Worm (Caenorhabditis elegans) whole organism, L4 larva: ENCODE data around the gene ttr-31.

ENCODE experiments used
- F26F4.8 ChIP-seq: fragments of 200-800 bp; sonication (Bioruptor generic); conservative IDR thresholded peaks from 2 replicates; pipeline ENCODE4 v1.3.6; 2022; ENCODE audit warnings: missing genetic modification characterization, missing compliant biosample characterization
- F37D6.2 ChIP-seq: sonication (generic microtip); optimal IDR thresholded peaks from 2 replicates; lab custom pipeline; 2016; ENCODE audit warnings: mild to moderate bottlenecking, missing genetic modification characterization, missing compliant biosample characterization
- F49E8.2 ChIP-seq: sonication (generic microtip); optimal IDR thresholded peaks from 2 replicates; lab custom pipeline; 2016; ENCODE audit warnings: missing compliant biosample characterization, mild to moderate bottlenecking, missing genetic modification characterization, borderline replicate concordance
- Y105C5A.15 ChIP-seq: fragments of 200-800 bp; sonication (Bioruptor generic); IDR thresholded peaks from 2 replicates; pipeline ENCODE4 v1.3.6; 2022; ENCODE audit warnings: missing genetic modification characterization, missing compliant biosample characterization
- Y75B8A.6 ChIP-seq: fragments of 200-800 bp; sonication (Bioruptor generic); IDR thresholded peaks from 2 replicates; pipeline ENCODE4 v1.3.6; 2022; ENCODE audit warnings: missing genetic modification reagents, missing genetic modification characterization, missing compliant biosample characterization
- attf-4 ChIP-seq: sonication (generic microtip); optimal IDR thresholded peaks from 3 replicates; lab custom pipeline; 2017; ENCODE audit warnings: missing biosample characterization, missing genetic modification characterization
- ceh-20 ChIP-seq: fragments of 200-800 bp; sonication (Bioruptor generic); IDR thresholded peaks from 2 replicates; pipeline ENCODE4 v1.3.6; 2022; ENCODE audit warnings: missing genetic modification reagents, missing genetic modification characterization, missing compliant biosample characterization
- ceh-32 ChIP-seq: sonication (generic microtip); optimal IDR thresholded peaks from 2 replicates; lab custom pipeline; 2016; ENCODE audit warnings: mild to moderate bottlenecking, missing genetic modification characterization, missing compliant biosample characterization; ENCODE audit not compliant: poor library complexity
- ceh-44 ChIP-seq: fragments of 200-800 bp; sonication (Bioruptor generic); IDR thresholded peaks from 2 replicates; pipeline ENCODE4 v1.3.6; 2022; ENCODE audit warnings: missing genetic modification reagents, missing genetic modification characterization, missing compliant biosample characterization
- ceh-62 ChIP-seq: sonication (generic microtip); optimal IDR thresholded peaks from 2 replicates; lab custom pipeline; 2017; ENCODE audit warnings: missing biosample characterization, missing genetic modification characterization
- cey-2 ChIP-seq: sonication (generic microtip); optimal IDR thresholded peaks from 3 replicates; lab custom pipeline; 2017; ENCODE audit warnings: missing genetic modification characterization, mild to moderate bottlenecking, missing compliant biosample characterization, antibody characterized with exemption, borderline replicate concordance; ENCODE audit not compliant: insufficient read depth
- daf-12 ChIP-seq: fragments of 150-350 bp; optimal IDR thresholded peaks from 2 replicates; lab custom pipeline; 2014; ENCODE audit warnings: missing biosample characterization, missing genetic modification reagents, missing genetic modification characterization
- daf-16 ChIP-seq, 3 experiments: sonication (generic microtip); optimal IDR thresholded peaks; 2 replicates each; lab custom pipeline; 2016 to 2017; ENCODE audit warnings: missing genetic modification characterization in 3 of 3, missing genetic modification reagents in 3 of 3, mild to moderate bottlenecking in 2 of 3, missing compliant biosample characterization in 2 of 3, missing biosample characterization in 1 of 3, moderate library complexity in 1 of 3
- daf-19 ChIP-seq: fragments of 200-800 bp; sonication (Bioruptor generic); conservative IDR thresholded peaks from 2 replicates; pipeline ENCODE4 v1.3.6; 2022; ENCODE audit warnings: missing genetic modification characterization, missing compliant biosample characterization
- dmd-8 ChIP-seq: fragments of 200-800 bp; sonication (Bioruptor generic); IDR thresholded peaks from 2 replicates; pipeline ENCODE4 v1.3.6; 2022; ENCODE audit warnings: missing genetic modification characterization, missing compliant biosample characterization
- duxl-1 ChIP-seq: sonication (generic microtip); optimal IDR thresholded peaks from 2 replicates; lab custom pipeline; 2016; ENCODE audit warnings: mild to moderate bottlenecking, missing genetic modification characterization, moderate library complexity, missing compliant biosample characterization; ENCODE audit not compliant: poor library complexity
- egl-27 ChIP-seq: sonication (generic microtip); optimal IDR thresholded peaks from 3 replicates; lab custom pipeline; 2017; ENCODE audit warnings: missing biosample characterization, missing genetic modification reagents, missing genetic modification characterization
- gei-8 ChIP-seq: fragments of 200-800 bp; sonication (Bioruptor generic); optimal IDR thresholded peaks from 2 replicates; lab custom pipeline; 2018; ENCODE audit warnings: mild to moderate bottlenecking, missing genetic modification characterization, missing compliant biosample characterization
- hlh-30 ChIP-seq: sonication (generic microtip); optimal IDR thresholded peaks from 2 replicates; lab custom pipeline; 2017; ENCODE audit warnings: antibody characterized with exemption, mild to moderate bottlenecking, missing genetic modification characterization, missing compliant biosample characterization; ENCODE audit not compliant: insufficient read depth
- lim-7 ChIP-seq: fragments of 200-800 bp; sonication (Bioruptor generic); IDR thresholded peaks from 2 replicates; pipeline ENCODE4 v1.3.6; 2022; ENCODE audit warnings: missing genetic modification characterization, missing compliant biosample characterization
- lin-1 ChIP-seq: fragments of 200-800 bp; sonication (Bioruptor generic); IDR thresholded peaks from 2 replicates; pipeline ENCODE4 v1.3.6; 2022; ENCODE audit warnings: missing genetic modification reagents, missing genetic modification characterization, missing compliant biosample characterization
- lin-13 ChIP-seq: fragments of 150-350 bp; optimal IDR thresholded peaks from 2 replicates; lab custom pipeline; 2014; ENCODE audit warnings: missing biosample characterization, missing genetic modification reagents, missing genetic modification characterization
- lin-29 ChIP-seq: fragments of 200-800 bp; sonication (Bioruptor generic); IDR thresholded peaks from 2 replicates; pipeline ENCODE4 v1.3.6; 2022; ENCODE audit warnings: missing genetic modification reagents, missing genetic modification characterization, missing compliant biosample characterization
- lir-3 ChIP-seq: sonication (generic microtip); optimal IDR thresholded peaks from 2 replicates; lab custom pipeline; 2016; ENCODE audit warnings: mild to moderate bottlenecking, missing genetic modification characterization, missing compliant biosample characterization
- lsy-2 ChIP-seq, 2 experiments: fragments of 150-350 bp in 1 of 2; sonication (generic microtip) in 1 of 2; optimal IDR thresholded peaks; 2 replicates each; lab custom pipeline; 2014 to 2017; ENCODE audit warnings: missing biosample characterization in 2 of 2, missing genetic modification characterization in 2 of 2
- mdl-1 ChIP-seq, 2 experiments: fragments of 150-350 bp in 1 of 2; sonication (generic microtip) in 1 of 2; optimal IDR thresholded peaks; 2 replicates each; lab custom pipeline; 2014 to 2017; ENCODE audit warnings: missing biosample characterization in 2 of 2, missing genetic modification characterization in 2 of 2
- mep-1 ChIP-seq: fragments of 150-350 bp; sonication (generic microtip); optimal IDR thresholded peaks from 3 replicates; lab custom pipeline; 2014; ENCODE audit warnings: missing biosample characterization, missing genetic modification characterization
- nhr-102 ChIP-seq: sonication (generic microtip); optimal IDR thresholded peaks from 2 replicates; lab custom pipeline; 2016; ENCODE audit warnings: mild to moderate bottlenecking, missing genetic modification characterization, moderate library complexity, missing compliant biosample characterization
- nhr-111 ChIP-seq: fragments of 200-800 bp; sonication (Bioruptor generic); optimal IDR thresholded peaks from 2 replicates; lab custom pipeline; 2018; ENCODE audit warnings: mild to moderate bottlenecking, missing genetic modification characterization, missing compliant biosample characterization
- nhr-237 ChIP-seq: sonication (generic microtip); optimal IDR thresholded peaks from 2 replicates; lab custom pipeline; 2017; ENCODE audit warnings: missing biosample characterization, missing genetic modification characterization
- nhr-25 ChIP-seq: sonication (generic microtip); optimal IDR thresholded peaks from 2 replicates; lab custom pipeline; 2017; ENCODE audit warnings: missing genetic modification characterization, mild to moderate bottlenecking, missing compliant biosample characterization, antibody characterized with exemption, moderate library complexity, borderline replicate concordance; ENCODE audit not compliant: insufficient read depth
- nhr-48 ChIP-seq: sonication (generic microtip); optimal IDR thresholded peaks from 2 replicates; lab custom pipeline; 2016; ENCODE audit warnings: mild to moderate bottlenecking, missing genetic modification characterization, missing compliant biosample characterization
- nhr-6 ChIP-seq: fragments of 150-350 bp; optimal IDR thresholded peaks from 2 replicates; lab custom pipeline; 2014; ENCODE audit warnings: missing biosample characterization, missing genetic modification characterization
- nhr-76 ChIP-seq: fragments of 150-350 bp; optimal IDR thresholded peaks from 2 replicates; lab custom pipeline; 2014; ENCODE audit warnings: missing biosample characterization, missing genetic modification characterization
- nhr-77 ChIP-seq: fragments of 150-350 bp; optimal IDR thresholded peaks from 2 replicates; lab custom pipeline; 2014; ENCODE audit warnings: missing biosample characterization, missing genetic modification characterization
- pha-4 ChIP-seq, 2 experiments: fragments of 150-350 bp in 1 of 2; fragments of 200-800 bp in 1 of 2; sonication (Bioruptor generic) in 1 of 2; IDR thresholded peaks in 1 of 2; optimal IDR thresholded peaks in 1 of 2; 2 replicates each; pipeline versions ENCODE4 v1.3.6 to Lab custom; 2014 to 2022; ENCODE audit warnings: missing genetic modification characterization in 2 of 2, missing genetic modification reagents in 2 of 2, missing biosample characterization in 1 of 2, missing compliant biosample characterization in 1 of 2
- php-3 ChIP-seq: fragments of 200-800 bp; sonication (Bioruptor generic); IDR thresholded peaks from 2 replicates; pipeline ENCODE4 v1.3.6; 2022; ENCODE audit warnings: missing genetic modification reagents, missing genetic modification characterization, missing compliant biosample characterization
- rbr-2 ChIP-seq: sonication (generic microtip); optimal IDR thresholded peaks from 2 replicates; lab custom pipeline; 2016; ENCODE audit warnings: missing genotype, missing genetic modification characterization, missing compliant biosample characterization
- sdz-12 ChIP-seq: fragments of 200-800 bp; sonication (Bioruptor generic); optimal IDR thresholded peaks from 2 replicates; lab custom pipeline; 2018; ENCODE audit warnings: mild to moderate bottlenecking, missing genetic modification characterization, missing compliant biosample characterization
- snpc-4 ChIP-seq: fragments of 150-350 bp; optimal IDR thresholded peaks from 2 replicates; lab custom pipeline; 2014; ENCODE audit warnings: missing biosample characterization, missing genetic modification characterization
- tag-97 ChIP-seq: fragments of 200-800 bp; sonication (Bioruptor generic); IDR thresholded peaks from 2 replicates; pipeline ENCODE4 v1.3.6; 2022; ENCODE audit warnings: missing genetic modification characterization, missing compliant biosample characterization
- unc-62 ChIP-seq, 3 experiments: fragments of 150-350 bp in 1 of 3; sonication (generic microtip); optimal IDR thresholded peaks in 2 of 3; peaks in 1 of 3; 1 replicate in 1 of 3; 2 replicates in 2 of 3; lab custom pipeline; 2014 to 2017; ENCODE audit warnings: missing biosample characterization in 3 of 3, missing genetic modification characterization in 3 of 3, missing genetic modification reagents in 3 of 3, missing genotype in 1 of 3
- zag-1 ChIP-seq: fragments of 150-350 bp; optimal IDR thresholded peaks from 2 replicates; lab custom pipeline; 2014; ENCODE audit warnings: missing biosample characterization, missing genetic modification characterization
- zfp-2 ChIP-seq: sonication (generic microtip); optimal IDR thresholded peaks from 2 replicates; lab custom pipeline; 2016; ENCODE audit warnings: mild to moderate bottlenecking, missing genetic modification characterization, missing compliant biosample characterization

ttr-31 gene

DNA sequence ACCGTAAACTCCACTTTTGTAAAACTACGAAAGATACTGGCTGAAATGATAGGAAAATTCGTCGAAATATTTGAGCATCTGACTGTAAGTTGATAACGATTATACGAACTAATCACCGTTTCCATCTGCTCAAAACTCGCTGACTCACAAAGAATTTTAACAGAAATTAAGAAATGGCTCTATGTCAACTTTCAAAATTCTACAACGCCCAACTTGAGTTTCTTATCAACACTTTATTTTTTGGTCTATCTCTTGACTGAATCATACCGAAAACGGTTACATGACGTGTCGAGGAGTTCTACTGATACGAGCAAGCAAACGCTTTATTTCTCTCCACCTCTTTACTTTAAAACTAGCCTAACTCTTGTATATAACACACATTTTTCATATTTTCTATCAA is 38.3 kb upstream of the ttr-31 start, which contains the start of gene clc-1 (continued):
- no peak for TF ChIP-seq ceh-44 (GFP tag; lab: Robert Waterston, UW)
- TF ChIP-seq mep-1 (tag; lab: Kevin White, UChicago): peak; percentile 12
- TF ChIP-seq nhr-76 (tag; lab: Kevin White, UChicago): no peak
- no peak for TF ChIP-seq nhr-25 (tag; lab: Kevin White, UChicago)
- TF ChIP-seq snpc-4 (tag; lab: Kevin White, UChicago): no peak
- peak; percentile 51; the same call in 1 of the 2 replicates for TF ChIP-seq lin-1 (GFP tag; lab: Robert Waterston, UW)
- TF ChIP-seq F37D6.2 (tag; lab: Kevin White, UChicago): no peak
- no peak for TF ChIP-seq gei-8 (GFP tag; lab: Kevin White, UChicago)
- peak; percentile 46 for TF ChIP-seq nhr-77
- TF ChIP-seq daf-12 (tag; lab: Kevin White, UChicago): no peak
- TF ChIP-seq rbr-2: no peak
- no peak for TF ChIP-seq nhr-111 (GFP tag; lab: Kevin White, UChicago)
- TF ChIP-seq sdz-12 (GFP tag; lab: Kevin White, UChicago): no peak
- TF ChIP-seq tag-97: no peak
- TF ChIP-seq attf-4 (tag; lab: Kevin White, UChicago): no peak
- no peak for TF ChIP-seq F26F4.8 (GFP tag; lab: Robert Waterston, UW)
- TF ChIP-seq lsy-2 (tag; optimal IDR thresholded peaks at IDR 0.05; lab: Kevin White, UChicago): no peak
- no peak for TF ChIP-seq mdl-1 (tag; optimal IDR thresholded peaks at IDR 0.05; lab: Kevin White, UChicago)
- TF ChIP-seq lim-7 (GFP tag; lab: Robert Waterston, UW): no peak
- no peak for TF ChIP-seq ceh-32
- no peak for TF ChIP-seq dmd-8 (GFP tag; lab: Robert Waterston, UW)
- TF ChIP-seq lin-29 (GFP tag; lab: Robert Waterston, UW): no peak
- no peak for TF ChIP-seq ceh-62
- no peak for TF ChIP-seq zfp-2 (tag; lab: Kevin White, UChicago)
- TF ChIP-seq lin-13 (GFP tag; lab: Kevin White, UChicago): no peak
- peak; percentile 1 for TF ChIP-seq hlh-30 (tag; lab: Kevin White, UChicago)
- TF ChIP-seq daf-16 (GFP tag; optimal IDR thresholded peaks at IDR 0.05; lab: Kevin White, UChicago): peak in 1 of 2 experiments; percentile 37
- TF ChIP-seq daf-16 (tag; optimal IDR thresholded peaks at IDR 0.05; lab: Kevin White, UChicago): peak; percentile 87
- TF ChIP-seq F49E8.2: no peak
- no peak for TF ChIP-seq duxl-1 (tag; lab: Kevin White, UChicago)
- no peak for TF ChIP-seq nhr-237 (tag; lab: Kevin White, UChicago)
- TF ChIP-seq cey-2 (tag; lab: Kevin White, UChicago): no peak
- no peak for TF ChIP-seq pha-4 (GFP tag; IDR thresholded peaks at IDR 0.05; lab: Robert Waterston, UW)
- no peak for TF ChIP-seq pha-4 (tag; optimal IDR thresholded peaks at IDR 0.05; lab: Kevin White, UChicago)
- no peak for TF ChIP-seq egl-27 (tag; lab: Kevin White, UChicago)
- TF ChIP-seq unc-62 (GFP tag; optimal IDR thresholded peaks at IDR 0.05 in 1 of 2; lab: Kevin White, UChicago): no peak
- TF ChIP-seq unc-62 (tag; optimal IDR thresholded peaks at IDR 0.05; lab: Kevin White, UChicago): no peak
- no peak for TF ChIP-seq Y105C5A.15 (GFP tag; lab: Robert Waterston, UW)
- no peak for TF ChIP-seq lir-3 (tag; lab: Kevin White, UChicago)
- no peak for TF ChIP-seq zag-1
- TF ChIP-seq nhr-102 (tag; lab: Kevin White, UChicago): no peak
- TF ChIP-seq ceh-20 (GFP tag; lab: Robert Waterston, UW): peak; percentile 21; the same call in 1 of the 2 replicates
- TF ChIP-seq daf-19 (GFP tag; lab: Robert Waterston, UW): no peak
- TF ChIP-seq Y75B8A.6 (GFP tag; lab: Robert Waterston, UW): no peak
- peak; percentile 57 for TF ChIP-seq php-3 (GFP tag; lab: Robert Waterston, UW)
- peak; percentile 15 for TF ChIP-seq nhr-48 (tag; lab: Kevin White, UChicago)
- no peak for TF ChIP-seq nhr-6 (tag; lab: Kevin White, UChicago)
